Worm (Caenorhabditis elegans): Measurements from ENCODE around the gene nsph-3.1.
A peak's percentile ranks its signal among the peaks of the same experiment; 100 is the strongest.

The nsph-3.1 gene

ce11 chrIV:10935853-10936491, 13.6 kb upstream of the nsph-3.1 start, which contains the start of gene lgg-2:
lgg-2 (minus strand) TSS chrIV:10935903.
- peak in 1 of 2 experiments; percentile 63 for TF ChIP-seq eor-1 (tag; optimal IDR thresholded peaks at IDR 0.05)
- TF ChIP-seq ZK546.5 (tag; optimal IDR thresholded peaks at IDR 0.05): no peak
- no peak for TF ChIP-seq unc-39 (tag; optimal IDR thresholded peaks at IDR 0.05)
- no peak for TF ChIP-seq nhr-77 (tag; optimal IDR thresholded peaks at IDR 0.05)
- no peak for TF ChIP-seq ceh-9 (tag; optimal IDR thresholded peaks at IDR 0.05)
- peak; percentile 63 for TF ChIP-seq ceh-82 (tag; optimal IDR thresholded peaks at IDR 0.05)
- peak; percentile 87 for TF ChIP-seq egl-27 (tag; optimal IDR thresholded peaks at IDR 0.05)
- TF ChIP-seq zag-1 (tag; optimal IDR thresholded peaks at IDR 0.05): no peak
- TF ChIP-seq ceh-28 (tag; optimal IDR thresholded peaks at IDR 0.05): peak; percentile 93
- peak; percentile 30 for TF ChIP-seq skn-1 (tag; optimal IDR thresholded peaks at IDR 0.05)
- TF ChIP-seq ztf-11 (tag; optimal IDR thresholded peaks at IDR 0.05): no peak
- TF ChIP-seq sea-2 (GFP tag; optimal IDR thresholded peaks at IDR 0.05): no peak
- TF ChIP-seq nhr-11 (tag; optimal IDR thresholded peaks at IDR 0.05): peak; percentile 90
- TF ChIP-seq nhr-237 (tag; optimal IDR thresholded peaks at IDR 0.05): no peak
- TF ChIP-seq nhr-28 (tag; optimal IDR thresholded peaks at IDR 0.05): no peak
- peak; percentile 94 for TF ChIP-seq unc-62 (GFP tag; optimal IDR thresholded peaks at IDR 0.05)
- TF ChIP-seq mdl-1 (tag; optimal IDR thresholded peaks at IDR 0.05): peak; percentile 90
- peak; percentile 95 for TF ChIP-seq nhr-43 (tag; optimal IDR thresholded peaks at IDR 0.05; ENCODE audit: poor library complexity, severe bottlenecking)
- no peak for TF ChIP-seq daf-12 (tag; optimal IDR thresholded peaks at IDR 0.05)
- peak; percentile 75 for TF ChIP-seq R02D3.7 (tag; optimal IDR thresholded peaks at IDR 0.05)
- TF ChIP-seq nhr-23 (tag; optimal IDR thresholded peaks at IDR 0.05): peak; percentile 99
- TF ChIP-seq nhr-76 (tag; optimal IDR thresholded peaks at IDR 0.05): no peak
- TF ChIP-seq lin-15B (tag; optimal IDR thresholded peaks at IDR 0.05): peak; percentile 82
- TF ChIP-seq pqm-1 (tag; optimal IDR thresholded peaks at IDR 0.05): peak; percentile 93
- no peak for TF ChIP-seq fkh-2 (tag; optimal IDR thresholded peaks at IDR 0.05)
- TF ChIP-seq mml-1 (tag; optimal IDR thresholded peaks at IDR 0.05): peak; percentile 30
- TF ChIP-seq ama-1 (optimal IDR thresholded peaks at IDR 0.05): peak; percentile 73
- peak; percentile 95 for TF ChIP-seq pha-4 (tag; optimal IDR thresholded peaks at IDR 0.05)
- no peak for TF ChIP-seq aly-2 (tag; optimal IDR thresholded peaks at IDR 0.05)
- TF ChIP-seq lsy-12 (tag; optimal IDR thresholded peaks at IDR 0.05): peak; percentile 94
- peak; percentile 93 for TF ChIP-seq ztf-4 (tag; optimal IDR thresholded peaks at IDR 0.05)
- TF ChIP-seq elt-2 (tag; optimal IDR thresholded peaks at IDR 0.05): peak; percentile 92
- TF ChIP-seq jun-1 (tag; optimal IDR thresholded peaks at IDR 0.05): peak; percentile 95
- peak; percentile 67 for TF ChIP-seq lin-39 (tag; optimal IDR thresholded peaks at IDR 0.05)
- peak; percentile 88 for TF ChIP-seq tbx-2 (tag; optimal IDR thresholded peaks at IDR 0.05)
- TF ChIP-seq nhr-25 (tag; optimal IDR thresholded peaks at IDR 0.05): peak; percentile 98
- TF ChIP-seq nhr-12 (tag; optimal IDR thresholded peaks at IDR 0.05): no peak
- TF ChIP-seq elt-1 (tag; optimal IDR thresholded peaks at IDR 0.05): peak; percentile 88
- peak; percentile 44 for TF ChIP-seq fkh-10 (GFP tag; optimal IDR thresholded peaks at IDR 0.05)
- no peak for TF ChIP-seq ceh-16 (tag; optimal IDR thresholded peaks at IDR 0.05)
- TF ChIP-seq hmg-11 (tag; optimal IDR thresholded peaks at IDR 0.05): peak; percentile 78
- peak; percentile 74 for TF ChIP-seq egl-5 (tag; optimal IDR thresholded peaks at IDR 0.05)
- peak; percentile 79 for TF ChIP-seq fos-1 (tag; optimal IDR thresholded peaks at IDR 0.05)
- TF ChIP-seq nfya-1 (tag; optimal IDR thresholded peaks at IDR 0.05; ENCODE audit: insufficient read depth): peak; percentile 92
- no peak for TF ChIP-seq nhr-67 (tag; optimal IDR thresholded peaks at IDR 0.05)
- TF ChIP-seq elt-3 (tag; optimal IDR thresholded peaks at IDR 0.05): peak in 2 of 3 experiments; percentile 33 to 49
- TF ChIP-seq snpc-4 (tag; optimal IDR thresholded peaks at IDR 0.05): peak; percentile 78
